Fruit fly (Drosophila melanogaster): ENCODE data around the gene PGRP-LF.
A peak's percentile ranks its signal among the peaks of the same experiment; 100 is the strongest.

PGRP-LF gene

dm6 chr3L:9379484-9380343 is 30.3 kb downstream of the PGRP-LF start, which contains the start of gene Hsp67Ba:
TSS of gene Hsp67Ba (minus strand) at chr3L:9379534.
- TF ChIP-seq CG4496 (GFP tag; IDR thresholded peaks at IDR 0.05) (0 out of 3 replicates have a peak, but pooled peaks have one; percentile 41), D1 (tag; optimal IDR thresholded peaks at IDR 0.05) (no peak), CG13204 (GFP tag; optimal IDR thresholded peaks at IDR 0.05) (peak; percentile 80), CG15710 (tag; optimal IDR thresholded peaks at IDR 0.05) (no peak), Pif1B (GFP tag; optimal IDR thresholded peaks at IDR 0.05) (peak; percentile 11), CG9948 (tag; optimal IDR thresholded peaks at IDR 0.05) (no peak), CG12605 (GFP tag; IDR thresholded peaks at IDR 0.05) (0 out of 2 replicates have a peak, but pooled peaks have one; percentile 39), CG8301 (tag; optimal IDR thresholded peaks at IDR 0.05) (no peak)

- TF ChIP-seq CG12605 (GFP tag; IDR thresholded peaks at IDR 0.05) (no peak), D1 (tag; optimal IDR thresholded peaks at IDR 0.05) (no peak), Snoo (tag; optimal IDR thresholded peaks at IDR 0.05) (peak; percentile 76), CG9948 (tag; optimal IDR thresholded peaks at IDR 0.05) (no peak), EcR (GFP tag; optimal IDR thresholded peaks at IDR 0.05) (peak; percentile 88), Pif1A (GFP tag; optimal IDR thresholded peaks at IDR 0.05) (no peak)
Observed at dm6 chr3L:9380344-9380849, 31.0 kb downstream of the PGRP-LF start.

dm6 chr3L:9381602-9382001 is 32.2 kb downstream of the PGRP-LF start, which contains the start of gene Hsp23:
TSS of gene Hsp23 (plus strand) at chr3L:9381882.
- no peak for TF ChIP-seq CG17806 (tag; optimal IDR thresholded peaks at IDR 0.05)
- peak; percentile 19 for TF ChIP-seq CG13204 (GFP tag; optimal IDR thresholded peaks at IDR 0.05)
- peak; percentile 9 for TF ChIP-seq CG34367 (tag; optimal IDR thresholded peaks at IDR 0.05)
- peak; percentile 24 for TF ChIP-seq CG14655 (GFP tag; optimal IDR thresholded peaks at IDR 0.05)
- TF ChIP-seq CG9948 (tag; optimal IDR thresholded peaks at IDR 0.05): no peak
- peak; percentile 16 for TF ChIP-seq gl (tag; optimal IDR thresholded peaks at IDR 0.05)
- TF ChIP-seq CG8301 (tag; optimal IDR thresholded peaks at IDR 0.05): peak; percentile 5
- TF ChIP-seq rn (GFP tag; IDR thresholded peaks at IDR 0.05): no peak
- no peak for TF ChIP-seq Pif1A (GFP tag; optimal IDR thresholded peaks at IDR 0.05)
- TF ChIP-seq Pif1B (GFP tag; optimal IDR thresholded peaks at IDR 0.05): peak; percentile 35
- no peak for TF ChIP-seq CG10348 (GFP tag; IDR thresholded peaks at IDR 0.05)
- TF ChIP-seq fd96Ca (GFP tag; IDR thresholded peaks at IDR 0.05): 0 out of 3 replicates have a peak, but pooled peaks have one; percentile 34
- TF ChIP-seq Snoo (tag; optimal IDR thresholded peaks at IDR 0.05): peak; percentile 51
- TF ChIP-seq D1 (tag; optimal IDR thresholded peaks at IDR 0.05): no peak
- peak; percentile 6 for TF ChIP-seq CG15710 (tag; optimal IDR thresholded peaks at IDR 0.05)
- no peak for TF ChIP-seq CG8159 (tag; optimal IDR thresholded peaks at IDR 0.05)
- TF ChIP-seq CG4496 (GFP tag; IDR thresholded peaks at IDR 0.05): peak; percentile 53; the same call in 1 of the 3 replicates
- TF ChIP-seq Ets98B (GFP tag; IDR thresholded peaks at IDR 0.05): 0 out of 2 replicates have a peak, but pooled peaks have one; percentile 39
- peak; percentile 59 for TF ChIP-seq CG12605 (GFP tag; IDR thresholded peaks at IDR 0.05)
- TF ChIP-seq CG32121 (GFP tag; IDR thresholded peaks at IDR 0.05): peak; percentile 56; the same call in 1 of the 2 replicates
- TF ChIP-seq EcR (GFP tag; optimal IDR thresholded peaks at IDR 0.05): peak; percentile 80

- TF ChIP-seq CG12605 (GFP tag; IDR thresholded peaks at IDR 0.05) (peak; percentile 100), rn (GFP tag; IDR thresholded peaks at IDR 0.05) (peak; percentile 99), CG13204 (GFP tag; optimal IDR thresholded peaks at IDR 0.05) (peak; percentile 98), CG8301 (tag; optimal IDR thresholded peaks at IDR 0.05) (peak; percentile 100), CG14655 (GFP tag; optimal IDR thresholded peaks at IDR 0.05) (peak; percentile 100), CG4496 (GFP tag; IDR thresholded peaks at IDR 0.05) (peak; percentile 100), CG10348 (GFP tag; IDR thresholded peaks at IDR 0.05) (peak; percentile 99), EcR (GFP tag; optimal IDR thresholded peaks at IDR 0.05) (peak; percentile 96), gl (tag; optimal IDR thresholded peaks at IDR 0.05) (peak; percentile 99), Snoo (tag; optimal IDR thresholded peaks at IDR 0.05) (peak; percentile 100), Pif1B (GFP tag; optimal IDR thresholded peaks at IDR 0.05) (peak; percentile 100), Ets98B (GFP tag; IDR thresholded peaks at IDR 0.05) (peak; percentile 100), CG32121 (GFP tag; IDR thresholded peaks at IDR 0.05) (peak; percentile 100), CG9948 (tag; optimal IDR thresholded peaks at IDR 0.05) (peak; percentile 100), CG17806 (tag; optimal IDR thresholded peaks at IDR 0.05) (peak; percentile 100), CG8159 (tag; optimal IDR thresholded peaks at IDR 0.05) (peak; percentile 100), fd96Ca (GFP tag; IDR thresholded peaks at IDR 0.05) (peak; percentile 100), CG34367 (tag; optimal IDR thresholded peaks at IDR 0.05) (peak; percentile 99), D1 (tag; optimal IDR thresholded peaks at IDR 0.05) (peak; percentile 100), CG15710 (tag; optimal IDR thresholded peaks at IDR 0.05) (peak; percentile 100), Pif1A (GFP tag; optimal IDR thresholded peaks at IDR 0.05) (peak; percentile 100)
Observed at dm6 chr3L:9383345-9384075, 34.1 kb downstream of the PGRP-LF start, which contains the start of gene Hsp27. TSS of gene Hsp27 (plus strand) at chr3L:9384063.
